Fruit fly (Drosophila melanogaster) whole organism, wandering third instar larva: ENCODE measurements around the gene Lztr1.
A peak's percentile ranks its signal among the peaks of the same experiment; 100 is the strongest.

ENCODE experiments used
- CG9705 ChIP-seq: fragments of 200-800 bp; sonication (Bioruptor generic); optimal IDR thresholded peaks from 2 replicates; lab custom pipeline; 2018; ENCODE audit warnings: missing biosample characterization, mild to moderate bottlenecking, missing genetic modification characterization
- Dfd ChIP-seq: fragments of >200 bp; optimal IDR thresholded peaks from 2 replicates; lab custom pipeline; 2017; ENCODE audit warnings: missing biosample characterization, missing genetic modification characterization
- Dif ChIP-seq: fragments of 200-275, 200-300 bp; sonication (Bioruptor generic); optimal IDR thresholded peaks from 2 replicates; lab custom pipeline; 2018; ENCODE audit warnings: missing biosample characterization, missing genetic modification characterization; ENCODE audit not compliant: partially characterized antibody
- GATAd ChIP-seq: sonication (Bioruptor generic); optimal IDR thresholded peaks from 2 replicates; lab custom pipeline; 2016; ENCODE audit warnings: missing biosample characterization, missing genetic modification characterization
- HLH106 ChIP-seq: fragments of 200-800 bp; optimal IDR thresholded peaks from 3 replicates; lab custom pipeline; 2019; ENCODE audit warnings: missing biosample characterization, mild to moderate bottlenecking, missing genetic modification characterization, moderate library complexity
- Hnf4 ChIP-seq: fragments of 200-800 bp; sonication (Bioruptor generic); optimal IDR thresholded peaks from 2 replicates; lab custom pipeline; 2016; ENCODE audit warnings: missing biosample characterization, mild to moderate bottlenecking, missing genetic modification characterization
- Hr83 ChIP-seq: fragments of 200-300 bp; sonication (Bioruptor generic); optimal IDR thresholded peaks from 2 replicates; lab custom pipeline; 2016; ENCODE audit warnings: missing biosample characterization, mild to moderate bottlenecking, missing genetic modification characterization, moderate library complexity; ENCODE audit not compliant: poor library complexity, severe bottlenecking
- Jra ChIP-seq: sonication (Bioruptor generic); optimal IDR thresholded peaks from 2 replicates; lab custom pipeline; 2016; ENCODE audit warnings: missing biosample characterization, missing genetic modification characterization
- Myc ChIP-seq: fragments of >200 bp; optimal IDR thresholded peaks from 2 replicates; lab custom pipeline; 2017
- N ChIP-seq: fragments of >200 bp; optimal IDR thresholded peaks from 2 replicates; lab custom pipeline; 2018; ENCODE audit warnings: missing biosample characterization, missing external identifiers, missing genetic modification characterization
- Vsx2 ChIP-seq: fragments of 200-300, 225-300 bp; sonication (Bioruptor generic); optimal IDR thresholded peaks from 2 replicates; lab custom pipeline; 2018; ENCODE audit warnings: missing biosample characterization, missing genetic modification characterization; ENCODE audit not compliant: partially characterized antibody
- br ChIP-seq: fragments of 200-800 bp; sonication (Bioruptor generic); optimal IDR thresholded peaks from 2 replicates; lab custom pipeline; 2016; ENCODE audit warnings: missing biosample characterization, missing genetic modification characterization
- dl ChIP-seq, 2 experiments: fragments of 175-275, 200-275 bp in 1 of 2; fragments of 200-275 bp in 1 of 2; sonication (Bioruptor generic); optimal IDR thresholded peaks; lab custom pipeline; 2018; ENCODE audit warnings: mild to moderate bottlenecking in 2 of 2, missing biosample characterization in 2 of 2, missing genetic modification characterization in 2 of 2, moderate library complexity in 2 of 2; ENCODE audit not compliant: partially characterized antibody in 2 of 2, insufficient read depth in 1 of 2
- ey ChIP-seq: fragments of 200-800 bp; sonication (Bioruptor generic); optimal IDR thresholded peaks from 2 replicates; lab custom pipeline; 2016; ENCODE audit warnings: missing biosample characterization, missing genetic modification characterization
- foxo ChIP-seq, 2 experiments: fragments of 200-800 bp; sonication (Bioruptor generic); optimal IDR thresholded peaks; 2 replicates in 1 of 2; 3 replicates in 1 of 2; lab custom pipeline; 2016 to 2017; ENCODE audit warnings: missing biosample characterization in 2 of 2, missing genetic modification characterization in 2 of 2
- fru ChIP-seq: fragments of 200-800 bp; sonication (Bioruptor generic); optimal IDR thresholded peaks from 3 replicates; lab custom pipeline; 2016; ENCODE audit warnings: missing biosample characterization, mild to moderate bottlenecking, missing genetic modification characterization
- h ChIP-seq: fragments of 200-800 bp; sonication (Bioruptor generic); optimal IDR thresholded peaks from 3 replicates; lab custom pipeline; 2016; ENCODE audit warnings: missing biosample characterization, mild to moderate bottlenecking, missing genetic modification characterization
- jim ChIP-seq: fragments of 175-275, 200-325 bp; sonication (Bioruptor generic); optimal IDR thresholded peaks from 2 replicates; lab custom pipeline; 2016; ENCODE audit warnings: missing biosample characterization, mild to moderate bottlenecking, missing genetic modification characterization
- lola ChIP-seq: fragments of >200 bp; optimal IDR thresholded peaks from 2 replicates; lab custom pipeline; 2017; ENCODE audit warnings: missing biosample characterization, missing genetic modification characterization
- rgr ChIP-seq: fragments of 200-800 bp; sonication (Bioruptor generic); optimal IDR thresholded peaks from 3 replicates; lab custom pipeline; 2016; ENCODE audit warnings: missing biosample characterization, mild to moderate bottlenecking, missing genetic modification characterization
- sage ChIP-seq: fragments of 200-800 bp; sonication (Bioruptor generic); optimal IDR thresholded peaks from 2 replicates; lab custom pipeline; 2016; ENCODE audit warnings: missing biosample characterization, mild to moderate bottlenecking, missing genetic modification characterization
- sv ChIP-seq: fragments of 200-800 bp; sonication (Bioruptor generic); optimal IDR thresholded peaks from 3 replicates; lab custom pipeline; 2016; ENCODE audit warnings: missing biosample characterization, missing genetic modification characterization
- usp ChIP-seq: fragments of >200 bp; optimal IDR thresholded peaks from 2 replicates; lab custom pipeline; 2017; ENCODE audit warnings: missing biosample characterization, missing genetic modification characterization
- woc ChIP-seq: sonication (Bioruptor generic); optimal IDR thresholded peaks from 2 replicates; lab custom pipeline; 2016; ENCODE audit warnings: missing biosample characterization, mild to moderate bottlenecking, missing genetic modification characterization

The Lztr1 gene

DNA sequence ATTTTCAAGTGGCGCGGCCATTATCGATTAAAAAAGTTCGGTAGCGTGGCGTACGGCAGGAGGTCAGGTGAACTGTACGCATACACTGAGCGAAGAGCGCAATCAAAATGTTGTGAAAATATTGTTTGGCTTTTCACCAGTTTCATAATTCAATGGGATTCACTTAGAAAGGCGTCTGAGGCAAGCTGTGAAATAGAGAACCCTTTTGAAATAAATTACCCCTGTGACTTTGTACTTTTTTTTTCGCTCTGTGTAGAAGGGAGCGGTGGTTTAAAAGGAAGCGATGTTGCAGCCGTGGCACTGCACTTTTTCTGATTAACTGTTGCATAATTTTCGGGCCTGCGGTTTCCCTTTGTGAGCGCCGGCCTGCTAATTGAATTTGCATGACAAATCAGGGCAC, 53.6 kb downstream of the Lztr1 start:
- TF ChIP-seq Vsx2 (GFP tag; lab: Kevin White, UChicago) (no peak), Myc (no peak), sage (GFP tag; lab: Kevin White, UChicago) (no peak), rgr (no peak), woc (GFP tag; lab: Kevin White, UChicago) (no peak), CG9705 (GFP tag; lab: Kevin White, UChicago) (no peak), Hr83 (GFP tag; lab: Kevin White, UChicago) (no peak), N (GFP tag; lab: Kevin White, UChicago) (no peak), sv (GFP tag; lab: Kevin White, UChicago) (no peak), dl (GFP tag; optimal IDR thresholded peaks at IDR 0.05; lab: Kevin White, UChicago; ENCODE audit: insufficient read depth in 1 of 2, partially characterized antibody in 2 of 2) (no peak), GATAd (GFP tag; lab: Kevin White, UChicago) (no peak), foxo (GFP tag; optimal IDR thresholded peaks at IDR 0.05; lab: Kevin White, UChicago) (peak in 1 of 2 experiments; percentile 38), HLH106 (tag; lab: Kevin White, UChicago) (peak; percentile 5), usp (no peak), Dif (GFP tag; lab: Kevin White, UChicago) (no peak), h (GFP tag; lab: Kevin White, UChicago) (peak; percentile 24), fru (GFP tag; lab: Kevin White, UChicago) (peak; percentile 34), Jra (GFP tag; lab: Kevin White, UChicago) (no peak), lola (no peak), br (GFP tag; lab: Kevin White, UChicago) (no peak), jim (GFP tag; lab: Kevin White, UChicago) (no peak), ey (GFP tag; lab: Kevin White, UChicago) (peak; percentile 7), Dfd (no peak), Hnf4 (GFP tag; lab: Kevin White, UChicago) (no peak)
